Worm (Caenorhabditis elegans): Measurements from ENCODE around the gene mrps-18B.

DNA sequence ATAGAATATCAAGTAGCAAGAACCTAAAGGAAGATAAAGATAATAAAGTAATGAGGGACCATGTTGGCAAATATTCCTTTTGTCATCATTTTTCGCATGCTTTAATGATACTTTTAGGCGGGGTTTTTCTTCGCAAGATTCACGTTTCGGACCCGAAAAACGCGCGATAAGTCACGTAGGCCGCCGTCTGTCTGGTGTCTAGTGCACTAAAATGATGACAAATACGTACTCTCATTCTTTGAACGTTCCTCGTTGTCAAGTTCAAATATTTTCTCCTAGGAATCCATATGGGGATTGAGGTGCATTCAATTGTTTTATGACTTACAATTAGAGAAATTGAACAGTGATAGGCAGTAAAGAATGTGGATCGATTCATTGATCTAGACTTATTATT, 41.7 kb upstream of the mrps-18B start, which contains the start of gene taap-1:
- TF ChIP-seq him-1 (tag; optimal IDR thresholded peaks at IDR 0.05): no peak
- TF ChIP-seq W03F9.2 (tag; optimal IDR thresholded peaks at IDR 0.05): no peak
- no peak for TF ChIP-seq dao-5 (tag; optimal IDR thresholded peaks at IDR 0.05)

All from whole organism, L4/young adult.